Worm (Caenorhabditis elegans) whole organism, mixed stage, embryonic: ENCODE measurements around the gene pat-12.

Experiments used
- bed-3 ChIP-seq: fragments of 200-800 bp; sonication (Bioruptor generic); optimal IDR thresholded peaks from 3 replicates; lab custom pipeline; 2018; ENCODE audit warnings: mild to moderate bottlenecking, missing genetic modification characterization, moderate library complexity, missing compliant biosample characterization
- blmp-1 ChIP-seq: fragments of 150-350 bp; optimal IDR thresholded peaks from 2 replicates; lab custom pipeline; 2014; ENCODE audit warnings: missing biosample characterization, missing genetic modification characterization
- ceh-39 ChIP-seq: fragments of 150-350 bp; optimal IDR thresholded peaks from 2 replicates; lab custom pipeline; 2014; ENCODE audit warnings: missing biosample characterization, missing genetic modification characterization
- ceh-43 ChIP-seq: fragments of 200-800 bp; sonication (Bioruptor generic); optimal IDR thresholded peaks from 2 replicates; lab custom pipeline; 2018; ENCODE audit warnings: mild to moderate bottlenecking, missing genetic modification characterization, moderate library complexity, missing compliant biosample characterization
- ceh-83 ChIP-seq: fragments of 200-800 bp; sonication (Bioruptor generic); optimal IDR thresholded peaks from 2 replicates; lab custom pipeline; 2018; ENCODE audit warnings: mild to moderate bottlenecking, missing genetic modification characterization, missing compliant biosample characterization
- ces-1 ChIP-seq: fragments of 150-350 bp; optimal IDR thresholded peaks from 2 replicates; lab custom pipeline; 2014; ENCODE audit warnings: missing biosample characterization, missing genetic modification reagents, missing genetic modification characterization
- cnd-1 ChIP-seq: fragments of 200-800 bp; sonication (Bioruptor generic); optimal IDR thresholded peaks from 2 replicates; lab custom pipeline; 2018; ENCODE audit warnings: mild to moderate bottlenecking, missing genetic modification characterization, missing compliant biosample characterization
- drap-1 ChIP-seq: fragments of 200-800 bp; sonication (Bioruptor generic); optimal IDR thresholded peaks from 3 replicates; lab custom pipeline; 2018; ENCODE audit warnings: mild to moderate bottlenecking, missing genetic modification characterization, missing compliant biosample characterization
- elt-1 ChIP-seq: sonication (generic microtip); optimal IDR thresholded peaks from 2 replicates; lab custom pipeline; 2017; ENCODE audit warnings: missing genetic modification characterization, mild to moderate bottlenecking, missing compliant biosample characterization, antibody characterized with exemption, moderate library complexity, borderline replicate concordance; ENCODE audit not compliant: insufficient read depth
- elt-3 ChIP-seq: fragments of 150-350 bp; optimal IDR thresholded peaks from 2 replicates; lab custom pipeline; 2014; ENCODE audit warnings: missing biosample characterization, missing genetic modification characterization
- flh-1 ChIP-seq: fragments of 200-800 bp; sonication (Bioruptor generic); optimal IDR thresholded peaks from 2 replicates; lab custom pipeline; 2018; ENCODE audit warnings: mild to moderate bottlenecking, missing genetic modification characterization, moderate library complexity, missing compliant biosample characterization
- ham-2 ChIP-seq: fragments of 200-800 bp; sonication (Bioruptor generic); optimal IDR thresholded peaks from 2 replicates; lab custom pipeline; 2018; ENCODE audit warnings: mild to moderate bottlenecking, missing genetic modification characterization, missing compliant biosample characterization
- hlh-1 ChIP-seq: fragments of 150-350 bp; optimal IDR thresholded peaks from 2 replicates; lab custom pipeline; 2014; ENCODE audit warnings: missing biosample characterization, missing genetic modification reagents, missing genetic modification characterization
- lin-13 ChIP-seq: fragments of 150-350 bp; optimal IDR thresholded peaks from 2 replicates; lab custom pipeline; 2014; ENCODE audit warnings: missing biosample characterization, missing genetic modification characterization
- lin-32 ChIP-seq: fragments of 200-800 bp; sonication (Bioruptor generic); optimal IDR thresholded peaks from 2 replicates; lab custom pipeline; 2018; ENCODE audit warnings: mild to moderate bottlenecking, missing genetic modification characterization, missing compliant biosample characterization
- lsy-2 ChIP-seq: fragments of 150-350 bp; optimal IDR thresholded peaks from 2 replicates; lab custom pipeline; 2014; ENCODE audit warnings: missing biosample characterization, missing genetic modification characterization
- mab-5 ChIP-seq: fragments of 150-350 bp; optimal IDR thresholded peaks from 2 replicates; lab custom pipeline; 2014; ENCODE audit warnings: missing biosample characterization, missing genetic modification characterization
- mep-1 ChIP-seq: fragments of 150-350 bp; optimal IDR thresholded peaks from 2 replicates; lab custom pipeline; 2017; ENCODE audit warnings: missing biosample characterization, missing genetic modification reagents, missing genetic modification characterization, inconsistent platforms
- nhr-12 ChIP-seq: fragments of 150-350 bp; optimal IDR thresholded peaks from 2 replicates; lab custom pipeline; 2014; ENCODE audit warnings: missing biosample characterization, missing genetic modification characterization
- nhr-2 ChIP-seq: fragments of 150-350 bp; optimal IDR thresholded peaks from 2 replicates; lab custom pipeline; 2014; ENCODE audit warnings: missing biosample characterization, missing genetic modification characterization
- nhr-237 ChIP-seq: fragments of 150-350 bp; optimal IDR thresholded peaks from 2 replicates; lab custom pipeline; 2014; ENCODE audit warnings: missing biosample characterization, missing genetic modification characterization
- nhr-76 ChIP-seq: sonication (generic microtip); optimal IDR thresholded peaks from 2 replicates; lab custom pipeline; 2017; ENCODE audit warnings: missing biosample characterization, missing genetic modification characterization
- pha-4 ChIP-seq: fragments of 150-350 bp; optimal IDR thresholded peaks from 2 replicates; lab custom pipeline; 2018; ENCODE audit warnings: missing biosample characterization, missing genetic modification reagents, missing genetic modification characterization
- sem-2 ChIP-seq: fragments of 200-800 bp; sonication (Bioruptor generic); optimal IDR thresholded peaks from 2 replicates; lab custom pipeline; 2018; ENCODE audit warnings: mild to moderate bottlenecking, missing genetic modification characterization, missing compliant biosample characterization
- snpc-4 ChIP-seq: fragments of 150-350 bp; optimal IDR thresholded peaks from 2 replicates; lab custom pipeline; 2014; ENCODE audit warnings: missing biosample characterization, missing genetic modification characterization
- sptf-1 ChIP-seq: sonication (generic microtip); optimal IDR thresholded peaks from 2 replicates; lab custom pipeline; 2017; ENCODE audit warnings: mild to moderate bottlenecking, missing genetic modification characterization, moderate library complexity, missing compliant biosample characterization
- unc-120 ChIP-seq: sonication (generic microtip); optimal IDR thresholded peaks from 2 replicates; lab custom pipeline; 2017; ENCODE audit warnings: missing genetic modification characterization, missing compliant biosample characterization; ENCODE audit not compliant: poor library complexity, severe bottlenecking
- unc-62 ChIP-seq: fragments of 150-350 bp; optimal IDR thresholded peaks from 2 replicates; lab custom pipeline; 2014; ENCODE audit warnings: missing biosample characterization, missing genetic modification reagents, missing genetic modification characterization
- zip-8 ChIP-seq: fragments of 150-350 bp; optimal IDR thresholded peaks from 2 replicates; lab custom pipeline; 2014; ENCODE audit warnings: missing biosample characterization, missing genetic modification characterization
- ztf-11 ChIP-seq: fragments of 150-350 bp; optimal IDR thresholded peaks from 2 replicates; lab custom pipeline; 2014; ENCODE audit warnings: missing biosample characterization, missing genetic modification characterization

The pat-12 gene

ce11 chrIII:772675-773074, 20.4 kb upstream of the pat-12 start:
- TF ChIP-seq elt-1 (no peak), hlh-1 (tag; lab: Kevin White, UChicago) (peak; percentile 26), ztf-11 (tag; lab: Kevin White, UChicago) (no peak), nhr-237 (tag; lab: Kevin White, UChicago) (no peak), drap-1 (GFP tag; lab: Kevin White, UChicago) (no peak)

DNA sequence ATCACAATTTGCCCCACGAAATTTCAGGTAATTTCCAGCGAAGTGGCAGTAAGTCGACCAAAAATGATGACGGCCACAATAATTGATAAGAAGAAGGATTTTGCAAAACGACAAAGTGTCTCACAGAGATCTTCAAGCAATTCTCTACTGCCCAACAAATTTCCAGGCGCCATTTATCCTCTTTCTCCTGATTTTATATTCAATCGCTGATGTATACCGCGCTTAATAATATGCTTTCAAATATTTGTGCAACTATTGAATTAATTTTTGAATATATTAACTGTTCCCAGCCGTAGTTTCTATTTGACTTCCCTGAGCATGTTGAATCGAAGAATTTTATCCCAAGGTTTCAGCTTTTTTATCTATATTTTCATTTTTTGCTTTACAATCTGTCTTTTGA, 18.7 kb upstream of the pat-12 start, which contains the start of gene tpst-2:
Gene tpst-2, plus strand, starts transcription at position 301 of the 400 bp plus-strand sequence.
- TF ChIP-seq ham-2, result no peak
- no peak for TF ChIP-seq bed-3 (GFP tag; lab: Kevin White, UChicago)
- TF ChIP-seq, all 35 proteins: peak for 0

DNA sequence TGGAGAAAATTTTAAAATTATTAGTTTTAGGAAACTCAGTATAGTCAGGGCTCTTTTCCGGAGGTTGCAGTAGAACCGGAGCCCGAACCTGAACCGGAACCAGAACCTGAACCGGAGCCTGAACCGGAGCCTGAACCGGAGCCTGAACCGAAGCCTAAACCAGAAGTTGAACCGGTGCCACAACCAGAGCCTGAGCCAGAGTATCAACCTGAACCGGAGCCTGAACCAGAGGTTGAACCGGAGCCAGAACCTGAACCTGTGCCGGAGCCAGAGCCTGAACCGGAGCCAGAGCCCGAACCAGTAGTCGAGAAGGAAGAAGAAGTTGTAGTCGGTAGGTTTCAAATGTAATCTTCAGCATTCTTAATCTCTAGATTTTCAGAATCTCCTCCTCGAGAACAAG, 16.3 kb upstream of the pat-12 start:
- no peak for TF ChIP-seq unc-62 (GFP tag; lab: Kevin White, UChicago)
- TF ChIP-seq bed-3 (GFP tag; lab: Kevin White, UChicago), result no peak
- TF ChIP-seq nhr-12 (tag; lab: Kevin White, UChicago), result no peak
- no peak for TF ChIP-seq mep-1 (tag; lab: Kevin White, UChicago)
- TF ChIP-seq sem-2 (GFP tag; lab: Kevin White, UChicago), result no peak
- no peak for TF ChIP-seq lsy-2 (tag; lab: Kevin White, UChicago)
- no peak for TF ChIP-seq nhr-76
- TF ChIP-seq zip-8 (tag; lab: Kevin White, UChicago), result no peak
- TF ChIP-seq, all 35 proteins: peak for 0

- TF ChIP-seq ceh-39, result no peak
- TF ChIP-seq sptf-1 (tag; lab: Kevin White, UChicago), result no peak
- no peak for TF ChIP-seq snpc-4 (tag; lab: Kevin White, UChicago)
- no peak for TF ChIP-seq ceh-43
- TF ChIP-seq nhr-76, result no peak
- no peak for TF ChIP-seq elt-1
- TF ChIP-seq unc-120 (tag; lab: Kevin White, UChicago), result no peak
- no peak for TF ChIP-seq pha-4 (tag; lab: Kevin White, UChicago)
- TF ChIP-seq nhr-2 (tag; lab: Kevin White, UChicago), result no peak
Measured at ce11 chrIII:764884-765283, 12.7 kb upstream of the pat-12 start, which contains the start of gene ptl-1. Gene ptl-1, plus strand, starts transcription at chrIII:765184.

DNA sequence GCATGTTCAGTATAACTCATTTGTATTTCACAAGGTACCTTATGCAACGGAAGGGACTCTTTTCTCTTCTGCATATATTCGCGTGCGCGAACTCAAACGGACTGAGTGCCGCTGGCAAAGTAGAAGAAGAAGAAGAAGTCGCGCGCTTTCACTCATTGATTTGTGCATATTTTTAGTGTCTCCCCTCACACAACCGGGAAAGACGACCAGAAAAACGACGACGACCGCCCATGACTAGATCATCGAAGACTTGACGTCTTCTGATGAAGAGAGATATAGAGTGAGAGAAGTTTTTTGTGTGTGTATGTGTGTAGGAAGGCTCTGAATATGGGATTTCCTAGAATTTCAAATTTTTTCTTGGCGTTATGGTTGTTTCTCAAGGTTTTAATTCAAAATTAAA, 12.2 kb upstream of the pat-12 start:
- TF ChIP-seq ces-1 (GFP tag; lab: Kevin White, UChicago) (peak; percentile 62), sem-2 (GFP tag; lab: Kevin White, UChicago) (no peak), blmp-1 (tag; lab: Kevin White, UChicago) (no peak), ham-2 (no peak)

DNA sequence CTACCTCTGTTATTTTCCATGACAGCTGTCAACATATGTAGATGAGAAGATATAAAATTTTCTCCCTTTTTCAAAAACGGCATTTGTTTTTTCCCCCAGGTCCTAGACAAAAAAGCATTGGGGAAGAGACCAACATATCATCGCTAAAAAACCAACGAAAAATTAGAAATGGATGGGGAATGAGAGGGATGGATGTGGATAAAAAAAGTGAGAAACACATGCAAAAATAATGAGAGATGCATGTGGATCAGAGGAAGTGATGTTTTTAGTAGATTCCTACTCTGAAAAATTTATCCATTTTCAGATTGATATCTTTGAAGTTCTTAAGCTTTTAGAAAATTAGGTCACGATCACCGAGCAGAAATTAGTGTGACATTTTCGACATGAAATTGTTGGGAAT, 10.3 kb upstream of the pat-12 start:
- TF ChIP-seq elt-1, result no peak
- TF ChIP-seq cnd-1 (tag; lab: Kevin White, UChicago), result no peak
- TF ChIP-seq unc-62 (GFP tag; lab: Kevin White, UChicago), result no peak
- TF ChIP-seq ceh-39, result no peak
- TF ChIP-seq ces-1 (GFP tag; lab: Kevin White, UChicago), result no peak
- no peak for TF ChIP-seq pha-4 (tag; lab: Kevin White, UChicago)
- no peak for TF ChIP-seq ham-2
- no peak for TF ChIP-seq mab-5 (tag; lab: Kevin White, UChicago)
- no peak for TF ChIP-seq elt-3 (tag; lab: Kevin White, UChicago)
- no peak for TF ChIP-seq flh-1
- no peak for TF ChIP-seq lin-32 (GFP tag; lab: Kevin White, UChicago)
- TF ChIP-seq ztf-11 (tag; lab: Kevin White, UChicago), result no peak
- no peak for TF ChIP-seq bed-3 (GFP tag; lab: Kevin White, UChicago)
- no peak for TF ChIP-seq nhr-12 (tag; lab: Kevin White, UChicago)
- no peak for TF ChIP-seq nhr-237 (tag; lab: Kevin White, UChicago)
- TF ChIP-seq sptf-1 (tag; lab: Kevin White, UChicago), result no peak
- no peak for TF ChIP-seq unc-120 (tag; lab: Kevin White, UChicago)
- no peak for TF ChIP-seq ceh-83 (GFP tag; lab: Kevin White, UChicago)
- TF ChIP-seq lin-13 (tag; lab: Kevin White, UChicago), result no peak
- TF ChIP-seq mep-1 (tag; lab: Kevin White, UChicago), result no peak
